Worm (Caenorhabditis elegans) whole organism, young adult: ENCODE measurements around the gene nlp-48.

Source experiments
- C06A6.2 ChIP-seq: fragments of 200-800 bp; sonication (Bioruptor generic); conservative IDR thresholded peaks from 2 replicates; pipeline ENCODE4 v1.3.6; 2022; ENCODE audit warnings: missing genetic modification characterization, missing compliant biosample characterization
- F10E7.11 ChIP-seq: sonication (generic microtip); optimal IDR thresholded peaks from 2 replicates; lab custom pipeline; 2017; ENCODE audit warnings: mild to moderate bottlenecking, missing genetic modification characterization, moderate library complexity, missing compliant biosample characterization
- F22D6.2 ChIP-seq: sonication (generic microtip); optimal IDR thresholded peaks from 2 replicates; lab custom pipeline; 2016; ENCODE audit warnings: mild to moderate bottlenecking, missing genetic modification characterization, missing compliant biosample characterization
- F33H1.4 ChIP-seq: fragments of 200-800 bp; sonication (Bioruptor generic); IDR thresholded peaks from 2 replicates; pipeline ENCODE4 v1.3.6; 2022; ENCODE audit warnings: missing genetic modification reagents, missing genetic modification characterization, missing compliant biosample characterization
- F37B4.10 ChIP-seq: fragments of 200-800 bp; sonication (Bioruptor generic); IDR thresholded peaks from 2 replicates; pipeline ENCODE4 v1.3.6; 2022; ENCODE audit warnings: missing genetic modification characterization, missing compliant biosample characterization
- F57A8.1 ChIP-seq: fragments of 200-800 bp; sonication (Bioruptor generic); optimal IDR thresholded peaks from 2 replicates; lab custom pipeline; 2018; ENCODE audit warnings: mild to moderate bottlenecking, missing genetic modification characterization, moderate library complexity, missing compliant biosample characterization
- Y53G8AR.9 ChIP-seq: fragments of 200-800 bp; sonication (Bioruptor generic); conservative IDR thresholded peaks from 2 replicates; pipeline ENCODE4 v1.3.6; 2022; ENCODE audit warnings: missing genetic modification reagents, missing genetic modification characterization, missing compliant biosample characterization
- Y56A3A.18 ChIP-seq: fragments of 200-800 bp; sonication (Bioruptor generic); IDR thresholded peaks from 2 replicates; pipeline ENCODE4 v1.3.6; 2022; ENCODE audit warnings: missing genetic modification reagents, missing genetic modification characterization, missing compliant biosample characterization
- aptf-2 ChIP-seq: fragments of 200-800 bp; sonication (Bioruptor generic); conservative IDR thresholded peaks from 2 replicates; pipeline ENCODE4 v1.3.6; 2022; ENCODE audit warnings: missing genetic modification reagents, missing genetic modification characterization, missing compliant biosample characterization
- attf-5 ChIP-seq: fragments of 200-800 bp; sonication (Bioruptor generic); optimal IDR thresholded peaks from 2 replicates; lab custom pipeline; 2018; ENCODE audit warnings: mild to moderate bottlenecking, missing genetic modification characterization, missing compliant biosample characterization
- cebp-1 ChIP-seq, 2 experiments: fragments of 200-800 bp in 1 of 2; sonication (Bioruptor generic) in 1 of 2; sonication (generic microtip) in 1 of 2; IDR thresholded peaks in 1 of 2; optimal IDR thresholded peaks in 1 of 2; 2 replicates each; pipeline versions ENCODE4 v1.3.6 to Lab custom; 2017 to 2022; ENCODE audit warnings: missing compliant biosample characterization in 2 of 2, missing genetic modification characterization in 2 of 2, mild to moderate bottlenecking in 1 of 2, missing genetic modification reagents in 1 of 2, moderate library complexity in 1 of 2
- ceh-27 ChIP-seq: fragments of 200-800 bp; sonication (Bioruptor generic); optimal IDR thresholded peaks from 2 replicates; lab custom pipeline; 2018; ENCODE audit warnings: mild to moderate bottlenecking, missing genetic modification characterization, moderate library complexity, missing compliant biosample characterization
- ceh-58 ChIP-seq: fragments of 200-800 bp; sonication (Bioruptor generic); IDR thresholded peaks from 2 replicates; pipeline ENCODE4 v1.3.6; 2022; ENCODE audit warnings: missing genetic modification characterization, missing compliant biosample characterization
- die-1 ChIP-seq: sonication (generic microtip); optimal IDR thresholded peaks from 2 replicates; lab custom pipeline; 2016; ENCODE audit warnings: missing genotype, mild to moderate bottlenecking, missing genetic modification characterization, missing compliant biosample characterization
- dpl-1 ChIP-seq: fragments of 150-350 bp; optimal IDR thresholded peaks from 2 replicates; lab custom pipeline; 2014; ENCODE audit warnings: missing biosample characterization, missing genetic modification reagents, missing genetic modification characterization
- egl-44 ChIP-seq: fragments of 200-800 bp; sonication (Bioruptor generic); IDR thresholded peaks from 2 replicates; pipeline ENCODE4 v1.3.6; 2022; ENCODE audit warnings: missing genetic modification reagents, missing genetic modification characterization, missing compliant biosample characterization
- gei-17 ChIP-seq: fragments of 200-800 bp; sonication (Bioruptor generic); optimal IDR thresholded peaks from 2 replicates; lab custom pipeline; 2018; ENCODE audit warnings: mild to moderate bottlenecking, missing genetic modification characterization, missing compliant biosample characterization
- him-1 ChIP-seq: sonication (generic microtip); optimal IDR thresholded peaks from 2 replicates; lab custom pipeline; 2016; ENCODE audit warnings: missing genotype, missing genetic modification reagents, missing genetic modification characterization, missing compliant biosample characterization
- hlh-12 ChIP-seq: sonication (generic microtip); optimal IDR thresholded peaks from 2 replicates; lab custom pipeline; 2016; ENCODE audit warnings: missing genetic modification characterization, missing compliant biosample characterization
- hlh-26 ChIP-seq: fragments of 200-800 bp; sonication (Bioruptor generic); conservative IDR thresholded peaks from 2 replicates; pipeline ENCODE4 v1.3.6; 2022; ENCODE audit warnings: missing genetic modification reagents, missing genetic modification characterization, missing compliant biosample characterization
- hmg-1.2 ChIP-seq: fragments of 200-800 bp; sonication (Bioruptor generic); IDR thresholded peaks from 2 replicates; pipeline ENCODE4 v1.3.6; 2022; ENCODE audit warnings: missing genetic modification reagents, missing genetic modification characterization, missing compliant biosample characterization
- hrde-1 ChIP-seq: sonication (generic microtip); optimal IDR thresholded peaks from 2 replicates; lab custom pipeline; 2016; ENCODE audit warnings: missing genetic modification characterization, mild to moderate bottlenecking, missing compliant biosample characterization, moderate library complexity, missing genotype, missing genetic modification reagents, borderline replicate concordance
- hsf-1 ChIP-seq: fragments of 200-800 bp; sonication (Bioruptor generic); IDR thresholded peaks from 2 replicates; pipeline ENCODE4 v1.3.6; 2022; ENCODE audit warnings: missing genetic modification reagents, missing genetic modification characterization, missing compliant biosample characterization
- lag-1 ChIP-seq: fragments of 200-800 bp; sonication (Bioruptor generic); IDR thresholded peaks from 2 replicates; pipeline ENCODE4 v1.3.6; 2022; ENCODE audit warnings: missing genetic modification reagents, missing genetic modification characterization, missing compliant biosample characterization
- lin-26 ChIP-seq: fragments of 200-800 bp; sonication (Bioruptor generic); IDR thresholded peaks from 2 replicates; pipeline ENCODE4 v1.3.6; 2022; ENCODE audit warnings: missing genetic modification reagents, missing genetic modification characterization, missing compliant biosample characterization
- lsy-27 ChIP-seq: sonication (generic microtip); optimal IDR thresholded peaks from 2 replicates; lab custom pipeline; 2017; ENCODE audit warnings: missing genetic modification characterization, mild to moderate bottlenecking, missing compliant biosample characterization, antibody characterized with exemption, missing genotype, borderline replicate concordance; ENCODE audit not compliant: insufficient read depth
- madf-6 ChIP-seq: fragments of 200-800 bp; sonication (Bioruptor generic); IDR thresholded peaks from 2 replicates; pipeline ENCODE4 v1.3.6; 2022; ENCODE audit warnings: missing genetic modification reagents, missing genetic modification characterization, missing compliant biosample characterization
- mcd-1 ChIP-seq: fragments of 200-800 bp; sonication (Bioruptor generic); IDR thresholded peaks from 2 replicates; pipeline ENCODE4 v1.3.6; 2022; ENCODE audit warnings: missing genetic modification reagents, missing genetic modification characterization, missing compliant biosample characterization
- nhr-120 ChIP-seq: fragments of 200-800 bp; sonication (Bioruptor generic); IDR thresholded peaks from 2 replicates; pipeline ENCODE4 v1.3.6; 2022; ENCODE audit warnings: missing genetic modification characterization, missing compliant biosample characterization
- nhr-27 ChIP-seq: fragments of 200-800 bp; sonication (Bioruptor generic); optimal IDR thresholded peaks from 2 replicates; lab custom pipeline; 2018; ENCODE audit warnings: mild to moderate bottlenecking, missing genetic modification characterization, moderate library complexity, missing compliant biosample characterization
- nhr-80 ChIP-seq: sonication (generic microtip); optimal IDR thresholded peaks from 2 replicates; lab custom pipeline; 2016; ENCODE audit warnings: missing genetic modification characterization, missing compliant biosample characterization
- pbrm-1 ChIP-seq: fragments of 200-800 bp; sonication (Bioruptor generic); IDR thresholded peaks from 2 replicates; pipeline ENCODE4 v1.3.6; 2022; ENCODE audit warnings: missing genetic modification reagents, missing genetic modification characterization, missing compliant biosample characterization
- rec-8 ChIP-seq, 2 experiments: sonication (generic microtip); optimal IDR thresholded peaks; 2 replicates each; lab custom pipeline; 2016; ENCODE audit warnings: mild to moderate bottlenecking in 2 of 2, missing genetic modification characterization in 2 of 2, missing genetic modification reagents in 2 of 2, missing genotype in 2 of 2, missing biosample characterization in 1 of 2, missing compliant biosample characterization in 1 of 2, moderate library complexity in 1 of 2
- repo-1 ChIP-seq: sonication (generic microtip); optimal IDR thresholded peaks from 2 replicates; lab custom pipeline; 2017; ENCODE audit warnings: mild to moderate bottlenecking, missing genetic modification characterization, missing compliant biosample characterization
- sdz-38 ChIP-seq: sonication (generic microtip); optimal IDR thresholded peaks from 2 replicates; lab custom pipeline; 2016; ENCODE audit warnings: missing genotype, missing genetic modification characterization, missing compliant biosample characterization
- snpc-3.4 ChIP-seq: sonication (generic microtip); optimal IDR thresholded peaks from 2 replicates; lab custom pipeline; 2017; ENCODE audit warnings: missing genetic modification characterization, mild to moderate bottlenecking, missing compliant biosample characterization, antibody characterized with exemption, moderate library complexity, missing genotype, missing genetic modification reagents
- tbp1 ChIP-seq: fragments of 200-800 bp; sonication (Bioruptor generic); optimal IDR thresholded peaks from 2 replicates; lab custom pipeline; 2018; ENCODE audit warnings: mild to moderate bottlenecking, missing genetic modification characterization, missing compliant biosample characterization
- unc-130 ChIP-seq: sonication (generic microtip); optimal IDR thresholded peaks from 2 replicates; lab custom pipeline; 2016; ENCODE audit warnings: missing genetic modification reagents, missing genetic modification characterization, missing compliant biosample characterization
- unc-62 ChIP-seq: fragments of 150-350 bp; optimal IDR thresholded peaks from 2 replicates; lab custom pipeline; 2014; ENCODE audit warnings: missing biosample characterization, missing genetic modification reagents, missing genetic modification characterization
- zim-3 ChIP-seq: sonication (generic microtip); optimal IDR thresholded peaks from 2 replicates; lab custom pipeline; 2017; ENCODE audit warnings: mild to moderate bottlenecking, missing genetic modification characterization, moderate library complexity, missing compliant biosample characterization
- ztf-18 ChIP-seq: sonication (generic microtip); optimal IDR thresholded peaks from 2 replicates; lab custom pipeline; 2016; ENCODE audit warnings: missing genotype, mild to moderate bottlenecking, missing genetic modification characterization, missing compliant biosample characterization
- ztf-3 ChIP-seq: fragments of 200-800 bp; sonication (Bioruptor generic); optimal IDR thresholded peaks from 2 replicates; lab custom pipeline; 2018; ENCODE audit warnings: mild to moderate bottlenecking, missing genetic modification characterization, missing compliant biosample characterization
- ztf-6 ChIP-seq: fragments of 200-800 bp; sonication (Bioruptor generic); IDR thresholded peaks from 2 replicates; pipeline ENCODE4 v1.3.6; 2022; ENCODE audit warnings: missing genetic modification reagents, missing genetic modification characterization, missing compliant biosample characterization

nlp-48 gene

ce11 chrIII:9441133-9441532 lies 40.2 kb upstream of the nlp-48 start, which contains the start of gene emb-30 (continued):
- no peak for TF ChIP-seq F57A8.1 (GFP tag; lab: Kevin White, UChicago)
- no peak for TF ChIP-seq ztf-3 (GFP tag; lab: Kevin White, UChicago)
- no peak for TF ChIP-seq cebp-1 (GFP tag; IDR thresholded peaks at IDR 0.05; lab: Robert Waterston, UW)
- peak; percentile 28 for TF ChIP-seq cebp-1 (tag; optimal IDR thresholded peaks at IDR 0.05; lab: Kevin White, UChicago)
- no peak for TF ChIP-seq F10E7.11 (tag; lab: Kevin White, UChicago)
- TF ChIP-seq ceh-27 = no peak
- TF ChIP-seq Y53G8AR.9 (GFP tag; lab: Robert Waterston, UW) = no peak
- no peak for TF ChIP-seq C06A6.2 (GFP tag; lab: Robert Waterston, UW)
- TF ChIP-seq unc-130 (GFP tag; lab: Kevin White, UChicago) = no peak
- TF ChIP-seq lin-26 (GFP tag; lab: Robert Waterston, UW) = peak; percentile 37; the same call in 1 of the 2 replicates
- TF ChIP-seq unc-62 (GFP tag; lab: Kevin White, UChicago) = no peak
- no peak for TF ChIP-seq F22D6.2
- TF ChIP-seq mcd-1 (GFP tag; lab: Robert Waterston, UW) = peak; percentile 17; the same call in 1 of the 2 replicates
- TF ChIP-seq aptf-2 (GFP tag; lab: Robert Waterston, UW) = no peak
- no peak for TF ChIP-seq ztf-18
- TF ChIP-seq pbrm-1 (GFP tag; lab: Robert Waterston, UW) = peak; percentile 8; the same call in 1 of the 2 replicates
- TF ChIP-seq gei-17 (GFP tag; lab: Kevin White, UChicago) = no peak

- TF ChIP-seq lin-26 (GFP tag; lab: Robert Waterston, UW) = no peak
- no peak for TF ChIP-seq him-1 (tag; lab: Kevin White, UChicago)
- TF ChIP-seq tbp1 (GFP tag; lab: Kevin White, UChicago) = no peak
These were observed 38.5 kb upstream of the nlp-48 start, which contains the start of gene F54C8.1 for ce11 chrIII:9439399-9439798. F54C8.1 (plus strand) TSS chrIII:9439699.

ce11 chrIII:9434999-9435398 lies 34.1 kb upstream of the nlp-48 start:
- no peak for TF ChIP-seq lag-1
- no peak for TF ChIP-seq pbrm-1 (GFP tag; lab: Robert Waterston, UW)
- no peak for TF ChIP-seq sdz-38
- no peak for TF ChIP-seq die-1 (tag; lab: Kevin White, UChicago)
- no peak for TF ChIP-seq nhr-80 (tag; lab: Kevin White, UChicago)
- TF ChIP-seq ztf-18 = no peak
- TF ChIP-seq ceh-58 = no peak
- 0 out of 2 replicates have a peak, but pooled peaks have one; percentile 22 for TF ChIP-seq hsf-1
- TF ChIP-seq hlh-26 (GFP tag; lab: Robert Waterston, UW) = no peak
- no peak for TF ChIP-seq mcd-1 (GFP tag; lab: Robert Waterston, UW)
- TF ChIP-seq madf-6 (GFP tag; lab: Robert Waterston, UW) = peak; percentile 63; the same call in 1 of the 2 replicates
- TF ChIP-seq Y56A3A.18 (GFP tag; lab: Robert Waterston, UW) = 0 out of 2 replicates have a peak, but pooled peaks have one; percentile 19
- peak; percentile 3 for TF ChIP-seq attf-5 (GFP tag; lab: Kevin White, UChicago)
- 0 out of 2 replicates have a peak, but pooled peaks have one; percentile 50 for TF ChIP-seq Y53G8AR.9 (GFP tag; lab: Robert Waterston, UW)
- TF ChIP-seq ztf-6 (GFP tag; lab: Robert Waterston, UW) = no peak
- no peak for TF ChIP-seq zim-3 (tag; lab: Kevin White, UChicago)
- TF ChIP-seq hmg-1.2 (GFP tag; lab: Robert Waterston, UW) = no peak
- TF ChIP-seq snpc-3.4 = no peak
- TF ChIP-seq him-1 (tag; lab: Kevin White, UChicago) = peak; percentile 77
- TF ChIP-seq F33H1.4 (GFP tag; lab: Robert Waterston, UW) = 0 out of 2 replicates have a peak, but pooled peaks have one; percentile 5
- no peak for TF ChIP-seq egl-44 (GFP tag; lab: Robert Waterston, UW)
- TF ChIP-seq hrde-1 (tag; lab: Kevin White, UChicago) = peak; percentile 46
- TF ChIP-seq gei-17 (GFP tag; lab: Kevin White, UChicago) = no peak
- TF ChIP-seq hlh-12 (tag; lab: Kevin White, UChicago) = no peak
- TF ChIP-seq F37B4.10 (GFP tag; lab: Robert Waterston, UW) = no peak
- no peak for TF ChIP-seq dpl-1
- no peak for TF ChIP-seq rec-8 (tag; optimal IDR thresholded peaks at IDR 0.05; lab: Kevin White, UChicago)
- TF ChIP-seq tbp1 (GFP tag; lab: Kevin White, UChicago) = no peak
- peak; percentile 19 for TF ChIP-seq unc-130 (GFP tag; lab: Kevin White, UChicago)
- TF ChIP-seq nhr-27 (tag; lab: Kevin White, UChicago) = no peak
- no peak for TF ChIP-seq nhr-120 (GFP tag; lab: Robert Waterston, UW)
- TF ChIP-seq repo-1 (tag; lab: Kevin White, UChicago) = no peak
- no peak for TF ChIP-seq lsy-27 (tag; lab: Kevin White, UChicago)
